Fruit fly (Drosophila melanogaster) whole organism, prepupa: ENCODE measurements around the gene CG2767.

Experiments
- CG15336 ChIP-seq: fragments of 200-800 bp; sonication (Bioruptor generic); IDR thresholded peaks from 2 replicates; pipeline ENCODE4 v1.3.6; 2022; ENCODE audit warnings: missing biosample characterization, missing genetic modification characterization
- Eip78C ChIP-seq: fragments of 200-800 bp; sonication (Bioruptor generic); peaks from one replicate; lab custom pipeline; 2016; ENCODE audit warnings: missing biosample characterization, missing genetic modification characterization
- Lpt ChIP-seq: fragments of 200-800 bp; sonication (Bioruptor generic); optimal IDR thresholded peaks from 3 replicates; lab custom pipeline; 2016; ENCODE audit warnings: missing biosample characterization, missing genetic modification characterization
- Sox102F ChIP-seq: fragments of 200-800 bp; sonication (Bioruptor generic); optimal IDR thresholded peaks from 2 replicates; lab custom pipeline; 2016; ENCODE audit warnings: missing biosample characterization, mild to moderate bottlenecking, missing genetic modification characterization
- dsx ChIP-seq: fragments of 200-800 bp; optimal IDR thresholded peaks from 3 replicates; lab custom pipeline; 2019; ENCODE audit warnings: missing biosample characterization, mild to moderate bottlenecking, missing genetic modification characterization, moderate library complexity; ENCODE audit not compliant: poor library complexity, severe bottlenecking
- ss ChIP-seq, 2 experiments: fragments of 200-800 bp; sonication (Bioruptor generic); optimal IDR thresholded peaks; 2 replicates in 1 of 2; 3 replicates in 1 of 2; lab custom pipeline; 2017 to 2018; ENCODE audit warnings: mild to moderate bottlenecking in 2 of 2, missing biosample characterization in 2 of 2, missing genetic modification characterization in 2 of 2, moderate library complexity in 1 of 2

CG2767 gene

DNA sequence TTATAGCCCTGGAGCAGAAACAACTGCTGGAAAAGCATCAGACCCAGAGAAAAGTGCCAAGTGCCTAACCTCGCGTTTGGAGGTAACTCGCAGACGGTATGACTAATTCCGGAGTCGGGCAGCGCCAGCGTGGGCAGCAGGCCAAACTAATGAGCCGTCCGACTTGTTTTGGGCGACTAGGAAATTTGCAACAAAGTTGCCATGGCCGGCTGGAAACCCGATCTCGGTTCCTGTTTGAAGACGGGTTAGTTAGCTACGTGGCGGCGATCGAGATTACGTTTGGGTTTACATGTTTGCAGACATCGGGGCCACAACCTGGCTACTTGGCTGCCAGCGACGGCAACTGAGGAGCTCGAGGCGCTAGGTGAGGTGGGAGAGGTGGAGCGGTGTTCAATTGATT lies 50.9 kb downstream of the CG2767 start:
- TF ChIP-seq dsx: peak; percentile 100
- no peak for TF ChIP-seq ss (GFP tag; optimal IDR thresholded peaks at IDR 0.05; lab: Kevin White, UChicago)
- no peak for TF ChIP-seq Sox102F (GFP tag; lab: Kevin White, UChicago)
- peak; percentile 1 for TF ChIP-seq Lpt (GFP tag; lab: Kevin White, UChicago)
- no peak for TF ChIP-seq CG15336 (GFP tag; lab: Robert Waterston, UW)
- TF ChIP-seq Eip78C (GFP tag; lab: Kevin White, UChicago): peak; percentile 25
